Worm (Caenorhabditis elegans) whole organism, mixed stage, embryonic: Measurements from ENCODE around the gene hpo-33.

Experiments used
- bed-3 ChIP-seq: fragments of 200-800 bp; sonication (Bioruptor generic); optimal IDR thresholded peaks from 3 replicates; lab custom pipeline; 2018; ENCODE audit warnings: mild to moderate bottlenecking, missing genetic modification characterization, moderate library complexity, missing compliant biosample characterization
- elt-1 ChIP-seq: sonication (generic microtip); optimal IDR thresholded peaks from 2 replicates; lab custom pipeline; 2017; ENCODE audit warnings: missing genetic modification characterization, mild to moderate bottlenecking, missing compliant biosample characterization, antibody characterized with exemption, moderate library complexity, borderline replicate concordance; ENCODE audit not compliant: insufficient read depth
- elt-3 ChIP-seq: fragments of 150-350 bp; optimal IDR thresholded peaks from 2 replicates; lab custom pipeline; 2014; ENCODE audit warnings: missing biosample characterization, missing genetic modification characterization
- ham-2 ChIP-seq: fragments of 200-800 bp; sonication (Bioruptor generic); optimal IDR thresholded peaks from 2 replicates; lab custom pipeline; 2018; ENCODE audit warnings: mild to moderate bottlenecking, missing genetic modification characterization, missing compliant biosample characterization
- unc-62 ChIP-seq: fragments of 150-350 bp; optimal IDR thresholded peaks from 2 replicates; lab custom pipeline; 2014; ENCODE audit warnings: missing biosample characterization, missing genetic modification reagents, missing genetic modification characterization
- ztf-11 ChIP-seq: fragments of 150-350 bp; optimal IDR thresholded peaks from 2 replicates; lab custom pipeline; 2014; ENCODE audit warnings: missing biosample characterization, missing genetic modification characterization

ce11 chrV:17089931-17090429 lies 47.6 kb downstream of the hpo-33 start, which contains the start of gene srh-237:
- no peak for TF ChIP-seq unc-62
- TF ChIP-seq elt-1 (tag; lab: Kevin White, UChicago) = no peak
- TF ChIP-seq bed-3 = no peak
- TF ChIP-seq ztf-11 (tag; lab: Kevin White, UChicago) = no peak
- no peak for TF ChIP-seq ham-2 (GFP tag; lab: Kevin White, UChicago)
- no peak for TF ChIP-seq elt-3
